Worm (Caenorhabditis elegans) whole organism, early embryonic: ENCODE data around the gene nhr-111.

ENCODE experiments used
- B0310.2 ChIP-seq: sonication (generic microtip); optimal IDR thresholded peaks from 2 replicates; lab custom pipeline; 2016; ENCODE audit warnings: mild to moderate bottlenecking, missing genetic modification characterization, missing compliant biosample characterization
- F13C5.2 ChIP-seq: sonication (generic microtip); optimal IDR thresholded peaks from 2 replicates; lab custom pipeline; 2017; ENCODE audit warnings: mild to moderate bottlenecking, missing genetic modification characterization, inconsistent platforms, missing compliant biosample characterization
- aly-1 ChIP-seq: sonication (generic microtip); optimal IDR thresholded peaks from 2 replicates; lab custom pipeline; 2016; ENCODE audit warnings: missing genetic modification characterization, missing compliant biosample characterization
- ama-1 ChIP-seq: fragments of 150-350 bp; optimal IDR thresholded peaks from 2 replicates; lab custom pipeline; 2014
- ceh-13 ChIP-seq: fragments of 200-800 bp; sonication (Bioruptor generic); optimal IDR thresholded peaks from 2 replicates; lab custom pipeline; 2018; ENCODE audit warnings: mild to moderate bottlenecking, missing genetic modification characterization, missing compliant biosample characterization
- ceh-36 ChIP-seq: sonication (generic microtip); optimal IDR thresholded peaks from 2 replicates; lab custom pipeline; 2016; ENCODE audit warnings: missing genetic modification characterization, inconsistent platforms, missing compliant biosample characterization
- ets-7 ChIP-seq: sonication (generic microtip); optimal IDR thresholded peaks from 2 replicates; lab custom pipeline; 2016; ENCODE audit warnings: missing genotype, missing genetic modification characterization, missing compliant biosample characterization
- flt-1 ChIP-seq: fragments of 200-800 bp; sonication (Bioruptor generic); IDR thresholded peaks from 2 replicates; pipeline ENCODE4 v1.3.6; 2022; ENCODE audit warnings: missing genetic modification characterization, missing compliant biosample characterization
- hmbx-1 ChIP-seq: sonication (generic microtip); optimal IDR thresholded peaks from 2 replicates; lab custom pipeline; 2016; ENCODE audit warnings: mild to moderate bottlenecking, missing genetic modification characterization, missing compliant biosample characterization
- hmg-4 ChIP-seq: fragments of 200-800 bp; sonication (Bioruptor generic); optimal IDR thresholded peaks from 2 replicates; lab custom pipeline; 2018; ENCODE audit warnings: mild to moderate bottlenecking, missing genetic modification characterization, missing compliant biosample characterization
- hnd-1 ChIP-seq: sonication (generic microtip); optimal IDR thresholded peaks from 2 replicates; lab custom pipeline; 2016; ENCODE audit warnings: missing genetic modification characterization, missing compliant biosample characterization
- pes-1 ChIP-seq: fragments of 200-800 bp; sonication (Bioruptor generic); IDR thresholded peaks from 2 replicates; pipeline ENCODE4 v1.3.6; 2022; ENCODE audit warnings: missing genetic modification reagents, missing genetic modification characterization, missing compliant biosample characterization
- scrt-1 ChIP-seq: fragments of 200-800 bp; sonication (Bioruptor generic); IDR thresholded peaks from 2 replicates; pipeline ENCODE4 v1.3.6; 2022; ENCODE audit warnings: missing genetic modification characterization, missing compliant biosample characterization
- sea-1 ChIP-seq: fragments of 200-800 bp; sonication (Bioruptor generic); conservative IDR thresholded peaks from 2 replicates; pipeline ENCODE4 v1.3.6; 2022; ENCODE audit warnings: missing genetic modification characterization, missing compliant biosample characterization
- tbx-11 ChIP-seq: fragments of 200-800 bp; sonication (Bioruptor generic); IDR thresholded peaks from 2 replicates; pipeline ENCODE4 v1.3.6; 2022; ENCODE audit warnings: missing genetic modification characterization, missing compliant biosample characterization
- tbx-37 ChIP-seq: fragments of 200-800 bp; sonication (Bioruptor generic); conservative IDR thresholded peaks from 2 replicates; pipeline ENCODE4 v1.3.6; 2022; ENCODE audit warnings: missing genetic modification reagents, missing genetic modification characterization, missing compliant biosample characterization
- tra-4 ChIP-seq: sonication (generic microtip); optimal IDR thresholded peaks from 2 replicates; lab custom pipeline; 2017; ENCODE audit warnings: missing genetic modification characterization, missing compliant biosample characterization

The nhr-111 gene

DNA sequence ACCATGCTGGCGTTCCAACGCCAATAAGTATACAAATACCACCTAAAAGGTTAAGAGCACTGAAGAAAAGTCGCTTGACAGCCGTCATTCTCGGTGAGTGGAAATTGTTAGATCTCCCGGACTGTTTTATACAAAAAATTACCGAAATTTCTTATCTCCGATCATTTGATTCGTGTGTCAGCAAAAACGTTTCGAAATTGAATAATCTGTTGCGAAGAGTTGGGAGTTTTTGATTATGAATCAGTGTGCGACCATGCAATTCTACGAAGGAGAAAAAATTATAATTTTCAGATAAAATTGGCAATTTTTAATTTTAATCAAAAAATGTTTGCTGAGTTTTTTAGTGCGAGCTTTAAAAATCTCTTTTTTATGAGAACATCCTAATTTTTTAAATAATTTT is 14.9 kb upstream of the nhr-111 start, which contains the start of gene clc-11:
clc-11 (minus strand) TSS at position 101 of the 400 bp plus-strand sequence.
- no peak for TF ChIP-seq B0310.2 (tag; lab: Kevin White, UChicago)
- TF ChIP-seq ceh-13, result no peak
- no peak for TF ChIP-seq F13C5.2
- TF ChIP-seq flt-1 (GFP tag; lab: Robert Waterston, UW), result no peak
- TF ChIP-seq tbx-37, result no peak
- no peak for TF ChIP-seq tra-4 (tag; lab: Kevin White, UChicago)

DNA sequence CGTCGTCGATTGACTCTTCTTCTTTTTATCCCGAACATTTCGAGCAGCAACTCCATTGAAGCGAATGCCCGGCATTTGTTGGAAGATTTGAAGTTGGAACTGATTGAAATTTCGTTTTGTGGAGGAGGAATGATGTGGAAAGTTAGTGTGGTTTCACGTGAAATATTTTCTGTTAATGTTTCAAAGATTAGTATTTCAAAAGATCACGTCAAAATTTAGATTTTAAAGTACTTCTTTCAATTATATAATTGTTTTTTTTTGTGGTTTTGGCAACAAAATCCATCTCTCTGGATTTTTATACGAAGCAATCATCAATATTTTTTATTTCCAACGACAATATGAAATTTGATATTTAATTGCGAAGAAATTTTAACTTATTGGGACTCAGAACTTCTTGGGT is 12.4 kb upstream of the nhr-111 start, which contains the start of gene F44G3.7:
F44G3.7 (minus strand) TSS at position 101 of the 400 bp plus-strand sequence.
- no peak for TF ChIP-seq flt-1 (GFP tag; lab: Robert Waterston, UW)
- TF ChIP-seq hmg-4 (GFP tag; lab: Kevin White, UChicago), result no peak
- TF ChIP-seq ama-1 (lab: Kevin White, UChicago), result no peak
- no peak for TF ChIP-seq tbx-11 (GFP tag; lab: Robert Waterston, UW)
- TF ChIP-seq hmbx-1, result no peak
- no peak for TF ChIP-seq ets-7
- no peak for TF ChIP-seq ceh-36
- TF ChIP-seq F13C5.2, result no peak
- no peak for TF ChIP-seq sea-1
- TF ChIP-seq B0310.2 (tag; lab: Kevin White, UChicago), result no peak
- no peak for TF ChIP-seq tbx-37
- no peak for TF ChIP-seq hnd-1 (tag; lab: Kevin White, UChicago)
- no peak for TF ChIP-seq pes-1
- TF ChIP-seq tra-4 (tag; lab: Kevin White, UChicago), result no peak
- TF ChIP-seq scrt-1 (GFP tag; lab: Robert Waterston, UW), result no peak
- TF ChIP-seq aly-1 (tag; lab: Kevin White, UChicago), result no peak
- TF ChIP-seq ceh-13, result no peak

DNA sequence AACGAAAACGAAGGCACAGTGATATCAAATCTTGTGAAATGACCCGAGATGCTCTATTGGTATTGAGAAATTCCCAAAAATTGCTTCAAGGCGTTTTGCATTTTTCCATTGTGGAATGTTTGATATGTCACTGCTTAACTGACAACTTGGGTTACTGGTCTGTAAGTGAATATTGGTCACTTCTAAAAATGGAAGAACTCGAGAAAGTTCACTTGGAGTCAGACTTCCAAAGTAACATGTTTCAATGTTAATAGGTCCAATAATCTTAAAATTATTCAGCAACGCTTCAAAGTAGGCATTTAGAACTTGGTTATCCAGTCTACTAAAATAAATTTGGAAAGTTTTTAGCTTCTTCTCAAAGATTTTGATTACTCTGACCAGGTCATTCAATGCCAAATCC is 8.1 kb upstream of the nhr-111 start, which contains the start of gene fbxa-144:
fbxa-144 (minus strand) TSS at position 101 of the 400 bp plus-strand sequence.
- no peak for TF ChIP-seq scrt-1 (GFP tag; lab: Robert Waterston, UW)
- no peak for TF ChIP-seq B0310.2 (tag; lab: Kevin White, UChicago)
- TF ChIP-seq ceh-36, result no peak
- TF ChIP-seq tra-4 (tag; lab: Kevin White, UChicago), result no peak
- TF ChIP-seq F13C5.2, result no peak
- no peak for TF ChIP-seq ceh-13
- no peak for TF ChIP-seq ets-7
- TF ChIP-seq pes-1, result no peak
- no peak for TF ChIP-seq ama-1 (lab: Kevin White, UChicago)
- no peak for TF ChIP-seq tbx-11 (GFP tag; lab: Robert Waterston, UW)

DNA sequence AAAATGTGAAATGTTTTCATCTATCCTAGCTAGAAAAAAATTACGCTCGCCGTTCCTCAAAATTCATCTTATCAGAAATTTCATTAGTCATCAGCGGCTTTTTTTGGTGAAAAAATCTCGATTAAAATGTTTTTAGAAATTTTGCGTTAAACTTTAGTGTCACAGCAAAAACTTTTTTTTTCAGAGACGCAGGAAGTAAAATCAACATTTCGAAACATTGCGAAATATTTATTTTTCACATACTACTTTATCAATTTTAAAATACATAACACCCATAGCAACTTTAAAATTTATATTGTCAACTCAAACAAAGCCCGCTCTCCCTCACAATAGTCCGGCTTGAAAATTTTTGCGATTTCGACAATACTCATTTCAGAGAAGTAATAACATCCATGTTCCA is 7.6 kb upstream of the nhr-111 start:
- TF ChIP-seq F13C5.2, result no peak
- no peak for TF ChIP-seq tra-4 (tag; lab: Kevin White, UChicago)
- no peak for TF ChIP-seq scrt-1 (GFP tag; lab: Robert Waterston, UW)

DNA sequence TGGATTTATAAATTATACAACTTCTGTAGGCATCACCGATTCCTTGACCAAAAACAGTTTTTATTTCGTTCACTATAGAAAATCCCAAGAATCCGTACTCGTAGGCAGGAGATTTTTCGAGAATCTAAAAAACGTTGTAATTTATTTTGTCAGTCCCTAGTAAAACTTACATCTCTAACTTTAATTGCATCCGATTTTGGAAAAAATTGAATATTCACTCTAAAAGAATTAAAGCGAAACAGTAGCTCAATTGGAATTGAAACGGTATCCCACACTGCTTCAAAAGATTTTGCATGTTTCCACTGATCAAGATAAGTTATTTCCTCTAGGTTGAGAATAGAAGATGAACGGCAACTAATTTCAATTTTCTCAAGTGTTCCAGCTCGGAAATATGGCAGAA is 6.6 kb upstream of the nhr-111 start, which contains the start of gene fbxa-142:
fbxa-142 (minus strand) TSS at position 101 of the 400 bp plus-strand sequence.
- TF ChIP-seq ama-1 (lab: Kevin White, UChicago) (no peak), aly-1 (tag; lab: Kevin White, UChicago) (no peak), B0310.2 (tag; lab: Kevin White, UChicago) (no peak), flt-1 (GFP tag; lab: Robert Waterston, UW) (no peak), tbx-11 (GFP tag; lab: Robert Waterston, UW) (no peak), ceh-36 (no peak), F13C5.2 (no peak), tra-4 (tag; lab: Kevin White, UChicago) (no peak), hmbx-1 (no peak), tbx-37 (no peak), hnd-1 (tag; lab: Kevin White, UChicago) (no peak), ceh-13 (no peak), scrt-1 (GFP tag; lab: Robert Waterston, UW) (no peak), hmg-4 (GFP tag; lab: Kevin White, UChicago) (no peak)

DNA sequence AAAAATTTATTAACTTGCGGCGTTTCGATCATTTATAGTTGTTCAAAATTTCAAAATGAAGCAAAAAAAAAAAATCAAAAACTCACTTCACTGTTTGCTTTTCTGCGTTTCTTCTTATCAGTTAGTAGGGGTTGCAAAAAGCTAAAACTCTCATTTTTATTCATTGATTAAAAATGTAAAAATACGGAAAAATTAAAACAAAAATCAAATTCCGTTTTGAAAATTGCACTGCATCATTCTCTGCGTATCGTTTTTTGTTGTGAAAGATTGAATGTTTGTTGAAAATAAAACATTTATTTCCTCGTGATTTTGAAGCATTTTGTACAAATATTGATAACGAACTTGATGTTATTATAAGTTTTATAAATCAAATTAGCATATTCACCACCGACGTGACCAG is 4.5 kb upstream of the nhr-111 start:
- no peak for TF ChIP-seq hmbx-1
- TF ChIP-seq aly-1 (tag; lab: Kevin White, UChicago), result no peak
- TF ChIP-seq hmg-4 (GFP tag; lab: Kevin White, UChicago), result no peak
- TF ChIP-seq B0310.2 (tag; lab: Kevin White, UChicago), result no peak
- TF ChIP-seq flt-1 (GFP tag; lab: Robert Waterston, UW), result no peak
- no peak for TF ChIP-seq tra-4 (tag; lab: Kevin White, UChicago)
- no peak for TF ChIP-seq ets-7
- no peak for TF ChIP-seq tbx-11 (GFP tag; lab: Robert Waterston, UW)

DNA sequence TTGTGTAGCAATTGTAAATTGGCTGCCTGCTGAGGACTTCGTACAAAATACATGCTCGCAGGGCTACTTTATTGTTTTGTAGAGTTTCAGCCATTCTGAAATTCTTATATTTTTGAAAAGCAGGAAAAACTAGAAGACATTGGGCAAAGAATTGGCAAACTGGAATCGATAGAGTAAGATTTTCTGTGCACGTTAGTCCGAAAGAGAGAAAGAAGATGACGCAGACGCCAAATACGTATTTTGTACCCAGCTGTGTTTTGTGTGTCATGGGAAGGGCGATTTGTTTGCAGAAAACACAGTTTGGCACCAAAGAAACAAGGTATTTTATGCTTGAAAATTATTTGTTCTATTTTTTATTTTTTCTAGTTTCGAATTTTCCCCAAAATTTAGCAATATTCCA is 2.8 kb upstream of the nhr-111 start, which contains the start of gene fbxa-143:
fbxa-143 (minus strand) TSS at position 101 of the 400 bp plus-strand sequence.
- no peak for TF ChIP-seq scrt-1 (GFP tag; lab: Robert Waterston, UW)
- TF ChIP-seq ama-1 (lab: Kevin White, UChicago), result no peak
- TF ChIP-seq tbx-37, result no peak
- TF ChIP-seq sea-1, result no peak
- no peak for TF ChIP-seq F13C5.2
- TF ChIP-seq flt-1 (GFP tag; lab: Robert Waterston, UW), result no peak
- TF ChIP-seq tra-4 (tag; lab: Kevin White, UChicago), result no peak
- TF ChIP-seq ets-7, result no peak

DNA sequence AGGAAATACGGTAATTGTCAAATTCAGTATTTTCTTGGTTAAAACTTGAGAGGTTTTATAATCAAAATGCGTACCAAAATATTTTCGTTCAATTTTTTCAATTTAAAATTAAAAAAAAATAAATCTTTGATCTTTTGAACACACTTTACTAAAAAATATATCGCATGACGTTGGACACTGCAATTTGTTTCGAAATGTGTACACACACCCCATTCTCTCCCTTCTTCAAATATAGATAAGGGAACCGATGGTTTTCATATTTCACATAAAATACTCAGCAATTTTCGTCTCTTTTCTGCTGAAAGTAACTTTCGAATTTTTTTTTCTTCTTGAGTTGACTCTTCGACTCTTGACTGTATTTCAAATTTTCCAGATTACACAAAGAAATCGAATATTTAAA is 3.2 kb downstream of the nhr-111 start:
- TF ChIP-seq F13C5.2 (no peak), hmg-4 (GFP tag; lab: Kevin White, UChicago) (no peak), scrt-1 (GFP tag; lab: Robert Waterston, UW) (no peak), ceh-13 (no peak), aly-1 (tag; lab: Kevin White, UChicago) (no peak), tbx-11 (GFP tag; lab: Robert Waterston, UW) (no peak), hmbx-1 (no peak), tra-4 (tag; lab: Kevin White, UChicago) (no peak), ets-7 (no peak), flt-1 (GFP tag; lab: Robert Waterston, UW) (no peak), tbx-37 (no peak), pes-1 (no peak), hnd-1 (tag; lab: Kevin White, UChicago) (no peak), sea-1 (no peak)
